Worm (Caenorhabditis elegans) whole organism, mixed stage, embryonic: Measurements from ENCODE around the gene ZK938.3.

Experiments
- M03D4.4 ChIP-seq: sonication (generic microtip); optimal IDR thresholded peaks from 2 replicates; lab custom pipeline; 2017; ENCODE audit warnings: mild to moderate bottlenecking, missing genetic modification characterization, missing compliant biosample characterization
- bed-3 ChIP-seq: fragments of 200-800 bp; sonication (Bioruptor generic); optimal IDR thresholded peaks from 3 replicates; lab custom pipeline; 2018; ENCODE audit warnings: mild to moderate bottlenecking, missing genetic modification characterization, moderate library complexity, missing compliant biosample characterization
- blmp-1 ChIP-seq: fragments of 150-350 bp; optimal IDR thresholded peaks from 2 replicates; lab custom pipeline; 2014; ENCODE audit warnings: missing biosample characterization, missing genetic modification characterization
- ceh-39 ChIP-seq: fragments of 150-350 bp; optimal IDR thresholded peaks from 2 replicates; lab custom pipeline; 2014; ENCODE audit warnings: missing biosample characterization, missing genetic modification characterization
- ceh-43 ChIP-seq: fragments of 200-800 bp; sonication (Bioruptor generic); optimal IDR thresholded peaks from 2 replicates; lab custom pipeline; 2018; ENCODE audit warnings: mild to moderate bottlenecking, missing genetic modification characterization, moderate library complexity, missing compliant biosample characterization
- ceh-83 ChIP-seq: fragments of 200-800 bp; sonication (Bioruptor generic); optimal IDR thresholded peaks from 2 replicates; lab custom pipeline; 2018; ENCODE audit warnings: mild to moderate bottlenecking, missing genetic modification characterization, missing compliant biosample characterization
- ces-1 ChIP-seq: fragments of 150-350 bp; optimal IDR thresholded peaks from 2 replicates; lab custom pipeline; 2014; ENCODE audit warnings: missing biosample characterization, missing genetic modification reagents, missing genetic modification characterization
- cnd-1 ChIP-seq: fragments of 200-800 bp; sonication (Bioruptor generic); optimal IDR thresholded peaks from 2 replicates; lab custom pipeline; 2018; ENCODE audit warnings: mild to moderate bottlenecking, missing genetic modification characterization, missing compliant biosample characterization
- drap-1 ChIP-seq: fragments of 200-800 bp; sonication (Bioruptor generic); optimal IDR thresholded peaks from 3 replicates; lab custom pipeline; 2018; ENCODE audit warnings: mild to moderate bottlenecking, missing genetic modification characterization, missing compliant biosample characterization
- elt-1 ChIP-seq: sonication (generic microtip); optimal IDR thresholded peaks from 2 replicates; lab custom pipeline; 2017; ENCODE audit warnings: missing genetic modification characterization, mild to moderate bottlenecking, missing compliant biosample characterization, antibody characterized with exemption, moderate library complexity, borderline replicate concordance; ENCODE audit not compliant: insufficient read depth
- elt-3 ChIP-seq: fragments of 150-350 bp; optimal IDR thresholded peaks from 2 replicates; lab custom pipeline; 2014; ENCODE audit warnings: missing biosample characterization, missing genetic modification characterization
- flh-1 ChIP-seq: fragments of 200-800 bp; sonication (Bioruptor generic); optimal IDR thresholded peaks from 2 replicates; lab custom pipeline; 2018; ENCODE audit warnings: mild to moderate bottlenecking, missing genetic modification characterization, moderate library complexity, missing compliant biosample characterization
- ham-2 ChIP-seq: fragments of 200-800 bp; sonication (Bioruptor generic); optimal IDR thresholded peaks from 2 replicates; lab custom pipeline; 2018; ENCODE audit warnings: mild to moderate bottlenecking, missing genetic modification characterization, missing compliant biosample characterization
- hlh-1 ChIP-seq: fragments of 150-350 bp; optimal IDR thresholded peaks from 2 replicates; lab custom pipeline; 2014; ENCODE audit warnings: missing biosample characterization, missing genetic modification reagents, missing genetic modification characterization
- lin-13 ChIP-seq: fragments of 150-350 bp; optimal IDR thresholded peaks from 2 replicates; lab custom pipeline; 2014; ENCODE audit warnings: missing biosample characterization, missing genetic modification characterization
- lin-32 ChIP-seq: fragments of 200-800 bp; sonication (Bioruptor generic); optimal IDR thresholded peaks from 2 replicates; lab custom pipeline; 2018; ENCODE audit warnings: mild to moderate bottlenecking, missing genetic modification characterization, missing compliant biosample characterization
- mab-5 ChIP-seq: fragments of 150-350 bp; optimal IDR thresholded peaks from 2 replicates; lab custom pipeline; 2014; ENCODE audit warnings: missing biosample characterization, missing genetic modification characterization
- mep-1 ChIP-seq: fragments of 150-350 bp; optimal IDR thresholded peaks from 2 replicates; lab custom pipeline; 2017; ENCODE audit warnings: missing biosample characterization, missing genetic modification reagents, missing genetic modification characterization, inconsistent platforms
- mls-2 ChIP-seq: sonication (generic microtip); optimal IDR thresholded peaks from 2 replicates; lab custom pipeline; 2016; ENCODE audit warnings: mild to moderate bottlenecking, missing genetic modification characterization, moderate library complexity, missing compliant biosample characterization
- nhr-12 ChIP-seq: fragments of 150-350 bp; optimal IDR thresholded peaks from 2 replicates; lab custom pipeline; 2014; ENCODE audit warnings: missing biosample characterization, missing genetic modification characterization
- nhr-2 ChIP-seq: fragments of 150-350 bp; optimal IDR thresholded peaks from 2 replicates; lab custom pipeline; 2014; ENCODE audit warnings: missing biosample characterization, missing genetic modification characterization
- nhr-28 ChIP-seq: fragments of 150-350 bp; optimal IDR thresholded peaks from 2 replicates; lab custom pipeline; 2014; ENCODE audit warnings: missing biosample characterization, missing genetic modification characterization
- nhr-76 ChIP-seq: sonication (generic microtip); optimal IDR thresholded peaks from 2 replicates; lab custom pipeline; 2017; ENCODE audit warnings: missing biosample characterization, missing genetic modification characterization
- pha-4 ChIP-seq: fragments of 150-350 bp; optimal IDR thresholded peaks from 2 replicates; lab custom pipeline; 2018; ENCODE audit warnings: missing biosample characterization, missing genetic modification reagents, missing genetic modification characterization
- sem-2 ChIP-seq: fragments of 200-800 bp; sonication (Bioruptor generic); optimal IDR thresholded peaks from 2 replicates; lab custom pipeline; 2018; ENCODE audit warnings: mild to moderate bottlenecking, missing genetic modification characterization, missing compliant biosample characterization
- sptf-1 ChIP-seq: sonication (generic microtip); optimal IDR thresholded peaks from 2 replicates; lab custom pipeline; 2017; ENCODE audit warnings: mild to moderate bottlenecking, missing genetic modification characterization, moderate library complexity, missing compliant biosample characterization
- tbx-8 ChIP-seq: fragments of 200-800 bp; sonication (Bioruptor generic); optimal IDR thresholded peaks from 2 replicates; lab custom pipeline; 2018; ENCODE audit warnings: mild to moderate bottlenecking, missing genetic modification characterization, moderate library complexity, missing compliant biosample characterization
- unc-120 ChIP-seq: sonication (generic microtip); optimal IDR thresholded peaks from 2 replicates; lab custom pipeline; 2017; ENCODE audit warnings: missing genetic modification characterization, missing compliant biosample characterization; ENCODE audit not compliant: poor library complexity, severe bottlenecking
- unc-39 ChIP-seq: fragments of 150-350 bp; optimal IDR thresholded peaks from 2 replicates; lab custom pipeline; 2014; ENCODE audit warnings: missing biosample characterization, missing genetic modification characterization
- unc-62 ChIP-seq: fragments of 150-350 bp; optimal IDR thresholded peaks from 2 replicates; lab custom pipeline; 2014; ENCODE audit warnings: missing biosample characterization, missing genetic modification reagents, missing genetic modification characterization
- zip-8 ChIP-seq: fragments of 150-350 bp; optimal IDR thresholded peaks from 2 replicates; lab custom pipeline; 2014; ENCODE audit warnings: missing biosample characterization, missing genetic modification characterization
- ztf-11 ChIP-seq: fragments of 150-350 bp; optimal IDR thresholded peaks from 2 replicates; lab custom pipeline; 2014; ENCODE audit warnings: missing biosample characterization, missing genetic modification characterization

Gene ZK938.3

DNA sequence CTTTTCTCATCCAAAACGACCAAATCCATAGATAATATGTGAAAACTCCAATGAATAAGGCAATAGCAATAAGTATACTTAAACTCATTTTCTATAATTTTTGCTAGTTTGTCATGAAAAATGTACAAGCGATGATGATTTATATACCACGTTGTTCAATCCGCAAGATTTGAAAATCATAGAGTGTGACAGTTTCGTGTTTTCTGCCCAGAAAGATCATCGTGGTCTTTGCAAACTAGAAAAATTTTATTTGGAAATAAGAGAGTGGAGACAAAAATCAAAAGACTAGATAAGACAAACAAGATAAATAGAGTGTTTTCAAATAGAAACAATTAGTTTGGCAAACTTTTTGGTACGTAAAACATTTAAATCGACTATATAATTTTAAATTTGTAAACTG, 40.6 kb downstream of the ZK938.3 start, which contains the start of gene cyp-13A3:
cyp-13A3 (minus strand) TSS at position 101 of the 400 bp plus-strand sequence.
- no peak for TF ChIP-seq ceh-39 (tag; lab: Kevin White, UChicago)
- no peak for TF ChIP-seq blmp-1
- TF ChIP-seq ceh-83 (GFP tag; lab: Kevin White, UChicago) = no peak
- TF ChIP-seq lin-32 (GFP tag; lab: Kevin White, UChicago) = no peak
- TF ChIP-seq nhr-28 (tag; lab: Kevin White, UChicago) = no peak
- no peak for TF ChIP-seq unc-62
- TF ChIP-seq nhr-12 (tag; lab: Kevin White, UChicago) = no peak

ce11 chrII:9791185-9791584, 42.6 kb downstream of the ZK938.3 start:
- TF ChIP-seq lin-13 (tag; lab: Kevin White, UChicago) = no peak
- no peak for TF ChIP-seq bed-3 (GFP tag; lab: Kevin White, UChicago)
- no peak for TF ChIP-seq nhr-2 (tag; lab: Kevin White, UChicago)
- no peak for TF ChIP-seq mab-5 (tag; lab: Kevin White, UChicago)
- no peak for TF ChIP-seq elt-3 (tag; lab: Kevin White, UChicago)
- TF ChIP-seq mls-2 (tag; lab: Kevin White, UChicago) = no peak
- no peak for TF ChIP-seq nhr-12 (tag; lab: Kevin White, UChicago)
- no peak for TF ChIP-seq ham-2 (GFP tag; lab: Kevin White, UChicago)
- no peak for TF ChIP-seq M03D4.4
- TF ChIP-seq, all 35 proteins: peak for 0

DNA sequence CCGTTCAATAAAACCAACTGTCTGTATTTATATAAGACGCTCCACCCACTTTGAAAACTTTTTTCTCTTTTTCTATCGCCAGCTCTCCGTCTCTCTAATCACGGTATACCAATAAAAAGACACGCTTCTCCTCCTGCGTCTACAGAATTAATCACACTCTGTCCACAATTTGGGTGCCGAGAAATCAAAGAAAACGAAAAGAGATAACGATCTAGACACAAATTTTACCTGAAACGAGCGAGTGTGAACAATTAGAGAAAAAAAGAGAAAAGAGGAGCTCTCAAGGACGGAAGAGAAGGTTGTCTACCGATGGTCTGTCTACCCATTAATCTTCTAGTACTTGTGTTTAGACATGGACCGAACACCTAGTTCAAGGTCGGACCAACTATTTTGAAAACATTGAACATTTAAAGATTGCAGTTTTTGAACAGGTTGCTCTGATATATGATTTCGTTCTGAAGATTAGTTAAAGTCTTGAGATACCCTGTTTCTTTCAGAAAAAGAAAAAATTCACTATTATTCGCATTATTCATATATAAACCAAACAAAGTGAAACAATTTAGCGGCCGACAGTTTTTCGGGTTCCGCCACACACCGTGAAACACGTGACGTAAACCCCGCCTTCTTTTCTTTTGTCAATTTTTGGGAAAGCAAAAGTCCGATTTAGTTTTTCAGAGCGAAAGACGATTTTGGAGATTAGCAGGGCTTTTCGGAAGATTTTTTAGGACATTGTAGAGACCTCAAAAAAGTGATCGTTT, 46.2 kb downstream of the ZK938.3 start, which contains the start of gene cyp-13A2:
cyp-13A2 (minus strand) TSS at position 235 of the 758 bp plus-strand sequence.
- TF ChIP-seq nhr-2 (tag; lab: Kevin White, UChicago) (no peak), ces-1 (GFP tag; lab: Kevin White, UChicago) (no peak), ztf-11 (no peak), sptf-1 (tag; lab: Kevin White, UChicago) (no peak), unc-120 (tag; lab: Kevin White, UChicago) (peak; percentile 52), drap-1 (no peak), nhr-28 (tag; lab: Kevin White, UChicago) (no peak), ceh-39 (tag; lab: Kevin White, UChicago) (no peak), unc-62 (peak; percentile 23), pha-4 (tag; lab: Kevin White, UChicago) (no peak), zip-8 (no peak), sem-2 (GFP tag; lab: Kevin White, UChicago) (no peak), blmp-1 (no peak), mep-1 (tag; lab: Kevin White, UChicago) (no peak), ceh-43 (GFP tag; lab: Kevin White, UChicago) (no peak), nhr-76 (tag; lab: Kevin White, UChicago) (no peak), elt-1 (tag; lab: Kevin White, UChicago) (peak; percentile 44), unc-39 (no peak), elt-3 (tag; lab: Kevin White, UChicago) (no peak), flh-1 (GFP tag; lab: Kevin White, UChicago) (no peak), mls-2 (tag; lab: Kevin White, UChicago) (no peak)

- TF ChIP-seq hlh-1 (tag; lab: Kevin White, UChicago) (no peak), nhr-12 (tag; lab: Kevin White, UChicago) (no peak)
Measured at ce11 chrII:9786215-9786614, 47.5 kb downstream of the ZK938.3 start.

DNA sequence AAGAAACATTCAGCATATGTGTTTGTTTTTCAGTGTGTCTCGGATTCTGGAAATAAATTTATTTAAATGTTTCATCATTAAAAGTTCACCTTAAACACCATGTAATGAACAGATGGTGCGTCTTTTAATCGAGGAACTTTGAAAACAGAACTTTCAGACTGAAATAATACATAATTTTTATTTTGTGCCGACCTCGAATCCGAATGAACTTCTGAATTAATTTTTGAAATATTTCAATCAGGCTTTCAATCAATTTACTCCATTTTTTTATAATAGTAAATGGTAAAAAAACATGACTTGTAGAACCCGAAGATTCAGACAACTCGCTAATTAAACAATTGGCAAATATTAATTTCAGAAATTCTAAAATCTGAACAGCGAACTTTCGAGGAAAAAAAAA, 51.4 kb downstream of the ZK938.3 start, which contains the start of gene T10B9.14:
T10B9.14 (minus strand) TSS at position 101 of the 400 bp plus-strand sequence.
- TF ChIP-seq mep-1 (tag; lab: Kevin White, UChicago) = no peak
- no peak for TF ChIP-seq hlh-1 (tag; lab: Kevin White, UChicago)
- no peak for TF ChIP-seq bed-3 (GFP tag; lab: Kevin White, UChicago)
- TF ChIP-seq ceh-39 (tag; lab: Kevin White, UChicago) = no peak
- TF ChIP-seq blmp-1 = no peak
- TF ChIP-seq nhr-76 (tag; lab: Kevin White, UChicago) = no peak
- TF ChIP-seq mls-2 (tag; lab: Kevin White, UChicago) = no peak
- no peak for TF ChIP-seq elt-1 (tag; lab: Kevin White, UChicago)
- no peak for TF ChIP-seq tbx-8
- no peak for TF ChIP-seq unc-62
- TF ChIP-seq zip-8 = no peak
- TF ChIP-seq sptf-1 (tag; lab: Kevin White, UChicago) = no peak
- no peak for TF ChIP-seq ces-1 (GFP tag; lab: Kevin White, UChicago)
- no peak for TF ChIP-seq drap-1
- no peak for TF ChIP-seq cnd-1 (tag; lab: Kevin White, UChicago)
